Fruit fly (Drosophila melanogaster): Measurements from ENCODE around the gene CG15169.
A peak's percentile ranks its signal among the peaks of the same experiment; 100 is the strongest.

CG15169 gene

DNA sequence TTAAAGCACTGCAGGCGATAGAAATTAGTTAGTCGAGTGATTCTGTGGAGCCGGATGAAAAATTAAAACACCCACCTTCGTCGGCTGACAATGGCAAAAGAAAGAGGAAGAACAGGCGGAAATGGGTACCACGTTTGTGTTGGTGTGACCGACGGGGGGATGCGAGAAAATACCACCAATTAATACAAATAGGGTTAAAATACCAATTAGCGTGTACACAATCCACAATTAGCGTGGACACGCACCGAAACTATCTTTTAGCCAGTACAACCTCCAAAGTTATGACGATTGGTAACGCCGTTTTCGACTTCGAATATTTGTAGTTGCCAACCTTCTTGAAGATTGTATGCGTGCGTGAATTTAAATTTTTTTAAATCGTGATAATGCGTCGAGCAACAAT, 18.3 kb downstream of the CG15169 start, which contains the start of gene RpL30 (continued):
- TF ChIP-seq CG12071 (GFP tag; optimal IDR thresholded peaks at IDR 0.05) (peak; percentile 95), bsh (GFP tag; optimal IDR thresholded peaks at IDR 0.05) (peak; percentile 81 to 82), Awh (GFP tag; IDR thresholded peaks at IDR 0.05) (peak; percentile 80), Doc3 (GFP tag; IDR thresholded peaks at IDR 0.05; ENCODE audit: partially characterized antibody) (peak; percentile 26; the same call in 1 of the 3 replicates), BEAF-32 (GFP tag; optimal IDR thresholded peaks at IDR 0.05) (peak; percentile 76), CG6765 (GFP tag; optimal IDR thresholded peaks at IDR 0.05) (peak; percentile 97), Trl (optimal IDR thresholded peaks at IDR 0.05) (peak in 1 of 2 experiments; percentile 12), Trl (GFP tag; optimal IDR thresholded peaks at IDR 0.05) (peak; percentile 94), Lim3 (GFP tag; IDR thresholded peaks at IDR 0.05) (no peak), Myb (GFP tag; optimal IDR thresholded peaks at IDR 0.05) (peak; percentile 89), pros (GFP tag; optimal IDR thresholded peaks at IDR 0.05) (peak; percentile 31), ssp (GFP tag; IDR thresholded peaks at IDR 0.05) (peak; percentile 76), E2f2 (GFP tag; IDR thresholded peaks at IDR 0.05) (peak; percentile 99), knrl (GFP tag; IDR thresholded peaks at IDR 0.05; ENCODE audit: partially characterized antibody) (peak; percentile 74), sisA (GFP tag; IDR thresholded peaks at IDR 0.05) (peak; percentile 56), run (tag; optimal IDR thresholded peaks at IDR 0.05) (peak; percentile 84), ttk (GFP tag; IDR thresholded peaks at IDR 0.05) (peak; percentile 74), CG18619 (GFP tag; optimal IDR thresholded peaks at IDR 0.05) (peak; percentile 92), cas (GFP tag; IDR thresholded peaks at IDR 0.05) (peak; percentile 55; the same call in 1 of the 2 replicates), CG6654 (GFP tag; optimal IDR thresholded peaks at IDR 0.05) (peak; percentile 63), tll (GFP tag; optimal IDR thresholded peaks at IDR 0.05) (peak in 1 of 2 experiments; percentile 23), Vsx1 (GFP tag; optimal IDR thresholded peaks at IDR 0.05) (peak; percentile 90), CG13894 (tag; optimal IDR thresholded peaks at IDR 0.05) (peak; percentile 92), corto (GFP tag; optimal IDR thresholded peaks at IDR 0.05) (no peak), stwl (tag; optimal IDR thresholded peaks at IDR 0.05) (peak; percentile 78), wdn (GFP tag; IDR thresholded peaks at IDR 0.05) (peak; percentile 85), luna (GFP tag; optimal IDR thresholded peaks at IDR 0.05) (peak; percentile 93), CG10543 (GFP tag; optimal IDR thresholded peaks at IDR 0.05) (peak; percentile 95), CG30020 (tag; optimal IDR thresholded peaks at IDR 0.05) (peak; percentile 60), Side (GFP tag; optimal IDR thresholded peaks at IDR 0.05) (peak; percentile 93), lbe (GFP tag; optimal IDR thresholded peaks at IDR 0.05) (peak; percentile 87), mld (GFP tag; IDR thresholded peaks at IDR 0.05; ENCODE audit: partially characterized antibody) (no peak), CG4730 (GFP tag; IDR thresholded peaks at IDR 0.05) (peak; percentile 17; the same call in 1 of the 2 replicates), CG13287 (GFP tag; IDR thresholded peaks at IDR 0.05; ENCODE audit: partially characterized antibody) (peak; percentile 82), CG3847 (GFP tag; IDR thresholded peaks at IDR 0.05) (peak; percentile 96), Fer1 (GFP tag; optimal IDR thresholded peaks at IDR 0.05) (peak; percentile 97), crc (GFP tag; optimal IDR thresholded peaks at IDR 0.05) (peak; percentile 83), CG17802 (tag; optimal IDR thresholded peaks at IDR 0.05) (peak; percentile 62), rib (GFP tag; IDR thresholded peaks at IDR 0.05) (peak; percentile 76), B-H2 (GFP tag; optimal IDR thresholded peaks at IDR 0.05) (peak; percentile 94), lmd (GFP tag; IDR thresholded peaks at IDR 0.05) (peak; percentile 72), grau (tag; optimal IDR thresholded peaks at IDR 0.05) (peak; percentile 80), CG14860 (GFP tag; IDR thresholded peaks at IDR 0.05; ENCODE audit: partially characterized antibody) (no peak), Sox102F (GFP tag; optimal IDR thresholded peaks at IDR 0.05) (peak; percentile 59), MESR4 (GFP tag; optimal IDR thresholded peaks at IDR 0.05) (peak; percentile 100), CG2120 (GFP tag; optimal IDR thresholded peaks at IDR 0.05) (peak; percentile 81), sna (GFP tag; IDR thresholded peaks at IDR 0.05; ENCODE audit: partially characterized antibody) (peak; percentile 19; the same call in 1 of the 2 replicates), CG11723 (GFP tag; optimal IDR thresholded peaks at IDR 0.05) (peak; percentile 89), eyg (GFP tag; optimal IDR thresholded peaks at IDR 0.05) (peak; percentile 86), H15 (GFP tag; IDR thresholded peaks at IDR 0.05) (peak; percentile 87)

All from whole organism, embryonic.